Fruit fly (Drosophila melanogaster): Measurements from ENCODE around the gene CG14073.
A peak's percentile ranks its signal among the peaks of the same experiment; 100 is the strongest.

The CG14073 gene

dm6 chr3L:18840370-18841007, 20.0 kb upstream of the CG14073 start (continued):
- TF ChIP-seq Nf-YA (GFP tag; IDR thresholded peaks at IDR 0.05) (no peak), CG31388 (GFP tag; optimal IDR thresholded peaks at IDR 0.05) (no peak), odd (GFP tag; optimal IDR thresholded peaks at IDR 0.05) (no peak), CG6654 (GFP tag; optimal IDR thresholded peaks at IDR 0.05) (no peak), Myb (GFP tag; optimal IDR thresholded peaks at IDR 0.05) (peak; percentile 2), HLH54F (GFP tag; optimal IDR thresholded peaks at IDR 0.05) (peak; percentile 5), Fer3 (tag; optimal IDR thresholded peaks at IDR 0.05) (no peak), tap (tag; optimal IDR thresholded peaks at IDR 0.05) (peak; percentile 10), CG17359 (tag; optimal IDR thresholded peaks at IDR 0.05) (no peak), tio (GFP tag; optimal IDR thresholded peaks at IDR 0.05) (peak; percentile 1), stc (GFP tag; IDR thresholded peaks at IDR 0.05) (no peak), chm (GFP tag; IDR thresholded peaks at IDR 0.05) (no peak), zen2 (GFP tag; IDR thresholded peaks at IDR 0.05; ENCODE audit: partially characterized antibody) (no peak), CG34422 (GFP tag; IDR thresholded peaks at IDR 0.05) (no peak), aop (GFP tag; IDR thresholded peaks at IDR 0.05) (no peak), Hmx (GFP tag; optimal IDR thresholded peaks at IDR 0.05) (no peak), trh (GFP tag; optimal IDR thresholded peaks at IDR 0.05) (no peak), twi (tag; optimal IDR thresholded peaks at IDR 0.05) (no peak), CG18764 (GFP tag; optimal IDR thresholded peaks at IDR 0.05) (no peak), CG12942 (GFP tag; optimal IDR thresholded peaks at IDR 0.05) (no peak), gcm2 (GFP tag; optimal IDR thresholded peaks at IDR 0.05) (no peak), CG7928 (GFP tag; optimal IDR thresholded peaks at IDR 0.05) (no peak), eyg (GFP tag; optimal IDR thresholded peaks at IDR 0.05) (peak; percentile 49), gem (tag; optimal IDR thresholded peaks at IDR 0.05) (peak; percentile 57), Scr (GFP tag; IDR thresholded peaks at IDR 0.05; ENCODE audit: partially characterized antibody) (no peak), CG17802 (tag; optimal IDR thresholded peaks at IDR 0.05) (no peak), fd102C (GFP tag; optimal IDR thresholded peaks at IDR 0.05) (no peak), CG7839 (tag; optimal IDR thresholded peaks at IDR 0.05) (peak; percentile 44), CG11085 (GFP tag; IDR thresholded peaks at IDR 0.05) (no peak), CG32532 (GFP tag; IDR thresholded peaks at IDR 0.05) (no peak), Fer2 (tag; optimal IDR thresholded peaks at IDR 0.05) (no peak), CG11504 (tag; optimal IDR thresholded peaks at IDR 0.05) (peak; percentile 34), CG15011 (GFP tag; optimal IDR thresholded peaks at IDR 0.05) (no peak), CG9727 (GFP tag; optimal IDR thresholded peaks at IDR 0.05) (no peak), kay (GFP tag; optimal IDR thresholded peaks at IDR 0.05) (peak; percentile 4), sens-2 (GFP tag; IDR thresholded peaks at IDR 0.05) (no peak), tx (GFP tag; optimal IDR thresholded peaks at IDR 0.05) (no peak), hkb (optimal IDR thresholded peaks at IDR 0.05) (no peak), hkb (GFP tag; IDR thresholded peaks at IDR 0.05) (no peak), Jarid2 (GFP tag; optimal IDR thresholded peaks at IDR 0.05) (peak; percentile 93), CG43689 (GFP tag; IDR thresholded peaks at IDR 0.05) (no peak), CG1233 (GFP tag; optimal IDR thresholded peaks at IDR 0.05) (peak; percentile 4), NC2α (GFP tag; optimal IDR thresholded peaks at IDR 0.05) (no peak), tin (GFP tag; optimal IDR thresholded peaks at IDR 0.05) (peak; percentile 42), h (optimal IDR thresholded peaks at IDR 0.05) (no peak), Rx (GFP tag; IDR thresholded peaks at IDR 0.05) (no peak), CG13894 (tag; optimal IDR thresholded peaks at IDR 0.05) (peak; percentile 19), emc (GFP tag; optimal IDR thresholded peaks at IDR 0.05) (no peak), Gsc (GFP tag; IDR thresholded peaks at IDR 0.05) (no peak), CG1602 (GFP tag; optimal IDR thresholded peaks at IDR 0.05) (peak; percentile 8), CG15269 (tag; optimal IDR thresholded peaks at IDR 0.05) (no peak), Optix (GFP tag; IDR thresholded peaks at IDR 0.05) (no peak)

Measured in whole organism, embryonic.